Fruit fly (Drosophila melanogaster): ENCODE data around the gene mRpL51.

dm6 chr2L:8478911-8479706 lies 38.1 kb downstream of the mRpL51 start:
- TF ChIP-seq CG14655 (GFP tag; optimal IDR thresholded peaks at IDR 0.05) (no peak), Pif1B (GFP tag; optimal IDR thresholded peaks at IDR 0.05) (peak; percentile 93), D1 (tag; optimal IDR thresholded peaks at IDR 0.05) (peak; percentile 91), CG8301 (tag; optimal IDR thresholded peaks at IDR 0.05) (peak; percentile 72), CG32121 (GFP tag; IDR thresholded peaks at IDR 0.05) (no peak), CG10348 (GFP tag; IDR thresholded peaks at IDR 0.05) (no peak), Snoo (tag; optimal IDR thresholded peaks at IDR 0.05) (peak; percentile 61), CG34367 (tag; optimal IDR thresholded peaks at IDR 0.05) (peak; percentile 91), CG12605 (GFP tag; IDR thresholded peaks at IDR 0.05) (peak; percentile 95), rn (GFP tag; IDR thresholded peaks at IDR 0.05) (peak; percentile 51; the same call in 1 of the 2 replicates), CG17806 (tag; optimal IDR thresholded peaks at IDR 0.05) (peak; percentile 90)

All from whole organism, pupa.